Worm (Caenorhabditis elegans): Measurements from ENCODE around the gene D1005.6.
A peak's percentile ranks its signal among the peaks of the same experiment; 100 is the strongest.

D1005.6 gene

ce11 chrX:1456350-1457080, 8.1 kb downstream of the D1005.6 start (continued):
- TF ChIP-seq chd-7 (tag; optimal IDR thresholded peaks at IDR 0.05): no peak
- TF ChIP-seq egrh-3 (GFP tag; IDR thresholded peaks at IDR 0.05): 0 out of 2 replicates have a peak, but pooled peaks have one; percentile 13
- TF ChIP-seq madf-10 (tag; optimal IDR thresholded peaks at IDR 0.05): peak; percentile 17
- TF ChIP-seq T26A5.8 (tag; optimal IDR thresholded peaks at IDR 0.05): no peak
- TF ChIP-seq atf-7 (tag; optimal IDR thresholded peaks at IDR 0.05): peak; percentile 55
- TF ChIP-seq F33H1.4 (GFP tag; IDR thresholded peaks at IDR 0.05): no peak
- TF ChIP-seq nhr-80 (tag; optimal IDR thresholded peaks at IDR 0.05): peak; percentile 58
- TF ChIP-seq aptf-3 (GFP tag; IDR thresholded peaks at IDR 0.05): no peak
- no peak for TF ChIP-seq F37B4.10 (GFP tag; IDR thresholded peaks at IDR 0.05)
- TF ChIP-seq lir-1 (GFP tag; conservative IDR thresholded peaks at IDR 0.05): no peak
- TF ChIP-seq C06A6.2 (GFP tag; conservative IDR thresholded peaks at IDR 0.05): no peak
- 0 out of 2 replicates have a peak, but pooled peaks have one; percentile 5 for TF ChIP-seq hmg-1.2 (GFP tag; IDR thresholded peaks at IDR 0.05)
- TF ChIP-seq B0019.2 (GFP tag; conservative IDR thresholded peaks at IDR 0.05): no peak
- no peak for TF ChIP-seq sptf-2 (GFP tag; optimal IDR thresholded peaks at IDR 0.05)
- TF ChIP-seq ceh-27 (GFP tag; optimal IDR thresholded peaks at IDR 0.05): no peak
- no peak for TF ChIP-seq him-1 (tag; optimal IDR thresholded peaks at IDR 0.05)
- no peak for TF ChIP-seq snpc-3.4 (tag; optimal IDR thresholded peaks at IDR 0.05)
- TF ChIP-seq F55B11.4 (tag; optimal IDR thresholded peaks at IDR 0.05; ENCODE audit: borderline replicate concordance, insufficient read depth): no peak
- 0 out of 2 replicates have a peak, but pooled peaks have one; percentile 20 for TF ChIP-seq let-526 (GFP tag; IDR thresholded peaks at IDR 0.05)
- no peak for TF ChIP-seq xnd-1 (tag; optimal IDR thresholded peaks at IDR 0.05)
- TF ChIP-seq madf-3 (GFP tag; IDR thresholded peaks at IDR 0.05): no peak
- peak; percentile 19 for TF ChIP-seq lin-40 (tag; optimal IDR thresholded peaks at IDR 0.05)
- no peak for TF ChIP-seq rcor-1 (GFP tag; IDR thresholded peaks at IDR 0.05)
- TF ChIP-seq ztf-28 (GFP tag; IDR thresholded peaks at IDR 0.05): no peak
- no peak for TF ChIP-seq nhr-120 (GFP tag; IDR thresholded peaks at IDR 0.05)
- no peak for TF ChIP-seq F39B2.1 (GFP tag; IDR thresholded peaks at IDR 0.05)
- TF ChIP-seq C17E4.6 (GFP tag; IDR thresholded peaks at IDR 0.05): no peak
- no peak for TF ChIP-seq bed-2 (GFP tag; IDR thresholded peaks at IDR 0.05)
- TF ChIP-seq ztf-18 (tag; optimal IDR thresholded peaks at IDR 0.05): no peak
- 0 out of 2 replicates have a peak, but pooled peaks have one; percentile 15 for TF ChIP-seq cebp-1 (GFP tag; IDR thresholded peaks at IDR 0.05)
- no peak for TF ChIP-seq cebp-1 (tag; optimal IDR thresholded peaks at IDR 0.05)
- no peak for TF ChIP-seq hlh-26 (GFP tag; conservative IDR thresholded peaks at IDR 0.05)
- no peak for TF ChIP-seq K11D2.4 (GFP tag; IDR thresholded peaks at IDR 0.05)

ce11 chrX:1454385-1454784, 10.2 kb downstream of the D1005.6 start:
- TF ChIP-seq hsf-1 (GFP tag; IDR thresholded peaks at IDR 0.05) (0 out of 2 replicates have a peak, but pooled peaks have one; percentile 39), ztf-18 (tag; optimal IDR thresholded peaks at IDR 0.05) (peak; percentile 42), hmg-20 (GFP tag; IDR thresholded peaks at IDR 0.05) (no peak), unc-62 (GFP tag; optimal IDR thresholded peaks at IDR 0.05) (peak; percentile 78), snpc-1.3 (tag; optimal IDR thresholded peaks at IDR 0.05; ENCODE audit: insufficient read depth) (no peak), ceh-91 (GFP tag; IDR thresholded peaks at IDR 0.05) (0 out of 2 replicates have a peak, but pooled peaks have one; percentile 13), madf-8 (GFP tag; conservative IDR thresholded peaks at IDR 0.05) (no peak), bed-1 (GFP tag; IDR thresholded peaks at IDR 0.05) (no peak), nhr-120 (GFP tag; IDR thresholded peaks at IDR 0.05) (no peak), K12H6.12 (tag; optimal IDR thresholded peaks at IDR 0.05) (peak; percentile 93), hlh-12 (tag; optimal IDR thresholded peaks at IDR 0.05) (no peak), attf-3 (GFP tag; conservative IDR thresholded peaks at IDR 0.05) (peak; percentile 50; the same call in 1 of the 2 replicates), F39B2.1 (GFP tag; IDR thresholded peaks at IDR 0.05) (no peak), ztf-26 (tag; optimal IDR thresholded peaks at IDR 0.05) (peak; percentile 92), nhr-80 (tag; optimal IDR thresholded peaks at IDR 0.05) (peak; percentile 86), dpff-1 (tag; optimal IDR thresholded peaks at IDR 0.05) (no peak), bed-2 (GFP tag; IDR thresholded peaks at IDR 0.05) (peak; percentile 65; the same call in 1 of the 2 replicates), ets-4 (GFP tag; optimal IDR thresholded peaks at IDR 0.05) (peak; percentile 91), snpc-4 (GFP tag; optimal IDR thresholded peaks at IDR 0.05) (no peak), snpc-4 (tag; optimal IDR thresholded peaks at IDR 0.05) (peak in 2 of 4 experiments; percentile 52), sptf-2 (GFP tag; optimal IDR thresholded peaks at IDR 0.05) (no peak)
